Fruit fly (Drosophila melanogaster) whole organism, larva: ENCODE measurements around the gene CG4119.

Experiments
- noc ChIP-seq: fragments of 200-800 bp; sonication (Bioruptor generic); optimal IDR thresholded peaks from 3 replicates; lab custom pipeline; 2019; ENCODE audit warnings: missing biosample characterization, mild to moderate bottlenecking, missing genetic modification characterization, moderate library complexity

Gene CG4119

DNA sequence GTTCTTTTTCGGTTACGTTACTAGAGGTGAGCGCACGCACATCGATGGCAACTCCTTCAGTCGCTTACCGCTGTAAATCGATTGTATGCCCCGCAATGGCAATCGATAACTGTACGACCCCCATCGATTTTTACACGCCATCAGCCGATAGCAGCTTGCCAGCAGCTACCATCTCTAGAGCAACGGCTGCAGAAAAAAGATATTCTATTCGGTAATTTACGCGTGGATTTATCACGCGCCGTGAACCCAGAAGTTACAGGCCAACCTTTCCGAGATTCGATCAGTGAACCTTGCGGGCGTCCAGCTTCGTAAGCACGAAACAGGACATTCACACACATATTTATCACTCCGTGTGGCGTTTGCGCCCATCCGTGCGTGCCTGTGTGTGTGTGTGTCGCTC, at the start of gene CG4119, which contains the start of gene Sirt4:
Gene CG4119 (plus strand): TSS at position 151 of the 400 bp plus-strand sequence.
Gene Sirt4 (minus strand): TSS at position 39 of the 400 bp plus-strand sequence.
- peak; percentile 26 for TF ChIP-seq noc (tag; lab: Kevin White, UChicago)

DNA sequence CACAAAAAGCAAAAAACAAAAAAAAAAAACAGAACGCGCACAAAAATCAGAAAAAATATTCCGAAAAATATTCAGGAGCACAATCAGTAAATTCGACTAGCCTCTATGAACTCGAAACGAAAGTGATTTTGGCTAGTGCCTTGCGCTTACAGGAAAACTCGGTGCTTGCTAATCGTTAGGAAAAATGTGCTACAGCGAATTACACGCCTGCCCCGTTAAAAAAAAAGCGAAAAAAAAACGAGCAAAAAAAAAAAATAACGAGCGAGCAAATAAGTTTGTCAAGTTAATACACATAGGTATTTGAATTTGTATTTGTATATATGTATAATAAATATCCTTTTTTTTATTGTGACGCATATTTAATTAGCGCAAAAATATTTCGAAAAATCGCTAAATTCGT, 49.6 kb upstream of the CG4119 start, which contains the start of gene CG34434:
Gene CG34434 (minus strand): TSS at position 101 of the 400 bp plus-strand sequence.
- TF ChIP-seq noc (tag; lab: Kevin White, UChicago), result no peak

DNA sequence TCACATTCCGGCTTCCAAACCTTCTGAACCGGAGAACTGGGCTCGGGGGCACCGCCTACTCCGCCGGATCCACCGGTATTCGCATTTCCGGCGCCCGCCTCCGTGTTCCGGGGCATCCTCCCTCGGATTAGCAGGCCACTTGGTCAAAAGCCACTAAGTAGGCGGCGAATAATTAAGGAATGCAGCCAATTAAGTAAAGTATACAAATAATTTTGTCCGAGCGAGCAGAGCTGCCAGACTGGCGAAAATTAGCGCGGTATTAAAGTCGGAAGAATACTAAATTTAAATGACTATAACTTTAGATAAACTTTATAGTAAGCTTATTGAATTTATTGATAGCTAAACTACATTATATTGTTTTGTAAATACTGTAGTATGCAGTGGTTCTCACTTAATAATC, 47.3 kb upstream of the CG4119 start, which contains the start of gene RhoGAP5A:
Gene RhoGAP5A (minus strand): TSS at position 245 of the 400 bp plus-strand sequence.
- no peak for TF ChIP-seq noc (tag; lab: Kevin White, UChicago)

DNA sequence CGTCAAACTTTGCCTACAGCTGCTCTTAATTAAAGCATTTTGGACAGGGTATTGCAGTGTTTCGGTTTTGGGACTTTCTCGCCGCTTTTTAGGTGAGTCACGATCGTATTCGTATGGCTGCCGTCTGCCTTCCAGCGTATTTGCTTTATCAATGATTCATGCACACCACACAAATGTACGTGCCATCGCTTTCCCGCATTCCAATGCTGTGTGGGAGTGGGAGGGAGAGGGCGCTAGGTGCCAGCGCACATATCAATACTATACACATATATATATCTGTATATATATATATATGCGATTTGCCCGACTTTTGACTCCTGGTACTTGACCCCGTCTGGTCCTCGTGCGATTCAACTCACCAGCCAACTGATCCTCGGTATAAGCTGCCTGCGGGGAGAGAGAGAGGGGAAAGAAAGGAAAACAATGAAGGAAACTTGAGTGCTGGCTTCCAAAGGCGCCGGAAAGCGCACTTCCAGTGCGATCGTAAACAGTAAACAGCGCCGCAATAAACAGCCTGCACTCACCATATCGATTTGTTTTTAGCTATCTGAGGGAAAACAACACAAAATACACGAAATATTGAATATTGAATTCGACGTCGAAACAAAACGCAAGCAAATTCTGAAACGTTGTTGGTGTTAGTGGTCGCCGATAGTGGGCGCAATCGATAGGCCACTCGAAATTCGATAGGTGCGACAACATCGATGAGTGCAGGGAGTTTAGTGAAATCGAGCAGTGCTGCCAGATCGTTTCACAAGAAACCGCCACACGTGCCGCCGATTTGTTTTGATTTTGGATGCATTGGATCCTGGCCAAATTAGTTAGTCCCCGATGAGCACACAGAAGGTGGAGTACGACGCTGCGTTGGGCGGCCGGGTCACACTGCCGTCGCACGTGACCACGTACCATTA, 43.7 kb upstream of the CG4119 start, which contains the start of the genes Mlc-c and Pop1:
Gene Mlc-c (minus strand): TSS at position 647 of the 911 bp plus-strand sequence.
Gene Pop1 (plus strand): TSS at position 756 of the 911 bp plus-strand sequence.
- no peak for TF ChIP-seq noc (tag; lab: Kevin White, UChicago)

DNA sequence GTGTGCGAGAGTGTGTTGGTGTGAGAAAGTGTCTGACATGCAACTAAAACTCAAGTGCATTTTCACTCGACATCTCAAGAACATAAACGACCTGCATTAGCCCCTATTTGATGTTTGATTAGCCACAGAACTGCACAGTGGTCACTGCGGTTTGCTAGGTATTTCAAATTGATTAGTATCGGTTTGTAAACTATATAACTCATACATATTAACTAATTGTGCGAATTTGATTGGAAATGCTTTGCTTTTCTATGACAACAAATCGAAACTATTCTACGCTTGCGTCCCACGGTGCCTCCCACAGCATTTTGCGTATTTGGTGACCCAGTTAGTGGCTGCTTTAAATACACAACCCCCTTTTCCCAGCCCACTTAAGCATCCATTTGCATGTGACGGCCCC, 31.1 kb upstream of the CG4119 start:
- no peak for TF ChIP-seq noc (tag; lab: Kevin White, UChicago)

DNA sequence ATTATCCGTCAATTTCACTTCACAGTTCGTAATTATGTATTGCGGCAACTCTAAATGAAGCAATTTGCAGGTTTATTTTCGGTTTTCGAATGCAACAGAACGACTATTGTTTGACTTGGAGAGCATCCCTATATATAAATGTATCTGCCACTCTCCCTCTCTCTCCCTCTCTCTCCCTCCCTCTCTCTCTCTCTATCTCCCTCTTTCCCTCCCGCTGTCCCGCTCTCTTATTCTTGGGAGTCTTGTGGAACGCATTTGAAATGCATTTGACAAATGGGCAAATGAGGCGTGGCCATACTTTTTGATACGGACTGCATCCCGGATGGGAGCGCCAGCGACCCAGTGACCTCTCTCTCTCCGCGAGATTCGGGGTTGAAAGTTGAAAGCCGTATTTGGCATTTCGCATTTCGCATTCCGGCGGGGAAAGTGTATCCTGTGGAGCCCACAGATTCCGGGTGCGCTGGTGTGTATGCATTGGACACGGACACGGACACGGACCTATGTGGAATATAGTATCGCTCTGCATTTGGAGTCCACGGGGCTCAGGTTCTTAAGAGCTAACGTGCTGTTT, 29.2 kb upstream of the CG4119 start:
- TF ChIP-seq noc (tag; lab: Kevin White, UChicago), result no peak

DNA sequence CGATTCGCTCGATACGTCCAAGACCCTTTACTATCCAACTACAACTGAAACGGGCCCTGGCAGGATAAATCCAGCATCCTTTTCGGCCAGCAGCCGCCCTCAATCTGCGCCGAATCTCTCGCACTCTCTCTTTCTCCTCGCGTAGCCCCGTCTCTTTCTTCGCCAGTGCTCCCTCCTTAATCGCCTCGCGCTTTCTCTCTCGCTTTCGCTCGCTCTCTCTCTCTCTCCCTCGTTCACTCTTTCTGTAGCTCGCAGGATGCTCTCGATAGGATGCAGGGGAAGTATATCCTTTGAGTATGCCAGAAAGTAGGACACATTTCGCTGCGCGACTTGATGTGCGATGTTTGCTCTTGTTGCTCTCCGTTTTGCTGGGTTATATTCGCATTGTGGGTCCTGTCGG, 28.3 kb upstream of the CG4119 start:
- no peak for TF ChIP-seq noc (tag; lab: Kevin White, UChicago)

DNA sequence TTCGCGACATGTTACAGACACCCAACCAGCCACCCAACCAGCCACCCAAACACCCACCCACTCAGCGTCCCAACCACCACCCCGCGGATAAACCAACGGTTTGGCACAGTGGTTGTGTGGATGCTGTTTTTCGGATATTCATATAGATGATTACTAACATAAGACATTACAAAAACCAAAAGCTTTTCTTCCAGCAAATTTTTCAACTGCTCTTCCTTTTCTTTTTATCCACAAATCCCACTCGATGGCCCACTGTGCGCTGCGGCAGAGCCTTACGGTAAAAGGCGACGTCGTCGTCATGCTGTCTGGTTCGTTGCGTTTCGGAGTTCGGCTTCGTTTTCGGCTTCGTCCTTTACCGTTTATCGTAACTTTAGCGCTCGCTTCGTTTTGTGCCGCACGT, 27.3 kb upstream of the CG4119 start:
- TF ChIP-seq noc (tag; lab: Kevin White, UChicago), result no peak

DNA sequence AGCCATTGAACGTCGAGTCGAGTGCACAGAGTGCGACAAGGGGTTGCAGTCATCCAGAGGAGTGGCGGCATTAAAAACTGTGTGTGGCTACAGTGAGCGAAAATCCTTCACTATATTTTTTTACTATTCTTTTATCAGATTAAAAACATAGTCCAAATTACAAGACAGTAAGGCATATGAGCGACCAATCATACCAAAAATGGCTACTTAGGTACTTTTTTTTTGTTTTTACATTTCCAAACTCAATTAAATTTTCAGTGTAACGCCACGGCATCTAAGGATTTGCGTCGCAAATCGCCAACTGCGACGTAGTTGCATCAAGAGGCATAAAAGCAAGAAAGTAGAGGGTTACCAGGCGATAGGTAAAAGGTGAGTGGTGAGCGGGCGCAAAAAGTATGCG, 26.8 kb upstream of the CG4119 start:
- no peak for TF ChIP-seq noc (tag; lab: Kevin White, UChicago)

DNA sequence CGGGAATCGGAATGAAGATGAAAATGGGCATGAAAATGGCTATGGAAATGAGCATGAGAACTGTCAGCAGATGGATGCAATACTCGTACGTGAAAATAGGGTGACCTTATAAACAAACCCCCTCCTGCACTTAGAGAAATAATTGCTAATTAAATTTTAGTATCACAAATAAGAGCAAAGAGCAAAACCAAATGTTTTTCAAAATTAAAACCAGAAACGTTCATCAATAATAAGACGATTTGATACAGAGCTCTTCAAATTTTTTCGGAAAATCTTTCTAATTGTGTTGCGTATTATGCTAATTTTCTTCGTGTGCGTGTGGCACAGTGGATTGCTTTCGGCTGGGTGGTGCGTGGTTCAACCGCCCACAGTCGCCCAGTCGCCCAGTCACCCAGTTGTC, 19.6 kb upstream of the CG4119 start:
- no peak for TF ChIP-seq noc (tag; lab: Kevin White, UChicago)

DNA sequence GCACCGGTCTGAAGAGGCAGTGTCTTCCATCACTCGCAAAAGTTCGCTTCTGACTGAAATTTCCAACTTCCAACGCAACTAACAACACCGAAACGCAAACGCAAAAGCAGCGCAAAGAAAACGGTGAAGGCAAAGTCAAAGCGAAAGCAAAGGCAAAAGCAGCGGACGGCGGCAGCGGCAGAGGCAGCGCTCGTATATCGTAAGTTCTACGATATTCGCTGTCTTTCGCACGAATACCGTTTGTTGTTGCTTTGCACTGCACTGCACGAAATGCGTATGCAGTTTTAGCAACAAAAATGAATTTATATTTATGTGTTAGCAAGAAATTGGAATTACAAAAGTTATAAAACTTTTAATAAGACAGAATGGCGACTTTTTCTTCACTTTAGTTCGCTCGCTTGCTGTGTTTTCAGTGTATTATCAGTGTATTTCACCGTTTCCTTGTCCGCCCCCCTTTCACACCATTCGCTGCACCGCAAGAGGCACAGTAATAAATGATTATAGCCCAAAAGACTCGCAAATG, 17.4 kb upstream of the CG4119 start, which contains the start of gene OtopLa:
Gene OtopLa (minus strand): TSS at position 51 of the 523 bp plus-strand sequence.
- no peak for TF ChIP-seq noc (tag; lab: Kevin White, UChicago)

DNA sequence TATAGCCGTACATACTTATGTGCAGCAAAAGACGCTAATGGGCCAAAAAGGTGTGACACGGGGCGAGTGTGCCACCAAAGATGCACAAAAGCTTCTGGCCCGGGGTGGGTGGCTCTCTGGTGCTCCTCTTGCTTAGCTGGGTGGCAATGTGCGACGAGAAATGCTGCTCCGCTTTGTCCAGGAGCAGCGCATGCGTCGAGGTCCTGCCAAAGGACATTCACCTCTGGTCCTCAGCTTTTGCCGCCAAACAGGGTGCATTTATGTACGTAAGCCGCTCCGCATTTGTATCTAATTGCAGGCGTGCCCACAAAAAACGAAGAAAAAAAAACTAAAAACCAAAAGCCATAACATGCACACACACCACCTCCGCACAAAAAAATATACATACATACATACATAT, 16.5 kb upstream of the CG4119 start:
- no peak for TF ChIP-seq noc (tag; lab: Kevin White, UChicago)

DNA sequence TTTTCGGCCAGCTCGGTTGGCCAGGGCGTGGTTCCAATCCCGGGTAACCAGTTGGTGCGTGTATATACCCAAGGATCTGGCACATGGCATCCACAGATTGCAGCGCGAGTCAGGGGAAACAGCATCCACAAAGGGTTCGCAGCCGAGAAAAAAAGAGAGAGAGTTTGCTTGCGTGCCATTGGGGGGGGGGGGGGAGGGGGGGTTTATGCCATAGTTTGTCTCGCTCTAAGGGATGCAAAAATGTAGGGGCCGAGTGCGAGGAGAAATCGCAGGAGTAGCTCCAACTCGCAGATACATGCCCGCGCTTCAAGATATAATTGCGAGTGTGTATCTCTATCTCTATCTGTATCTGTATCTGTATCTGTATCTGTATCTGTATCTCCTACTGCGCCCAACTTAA, 15.9 kb upstream of the CG4119 start:
- TF ChIP-seq noc (tag; lab: Kevin White, UChicago), result no peak

DNA sequence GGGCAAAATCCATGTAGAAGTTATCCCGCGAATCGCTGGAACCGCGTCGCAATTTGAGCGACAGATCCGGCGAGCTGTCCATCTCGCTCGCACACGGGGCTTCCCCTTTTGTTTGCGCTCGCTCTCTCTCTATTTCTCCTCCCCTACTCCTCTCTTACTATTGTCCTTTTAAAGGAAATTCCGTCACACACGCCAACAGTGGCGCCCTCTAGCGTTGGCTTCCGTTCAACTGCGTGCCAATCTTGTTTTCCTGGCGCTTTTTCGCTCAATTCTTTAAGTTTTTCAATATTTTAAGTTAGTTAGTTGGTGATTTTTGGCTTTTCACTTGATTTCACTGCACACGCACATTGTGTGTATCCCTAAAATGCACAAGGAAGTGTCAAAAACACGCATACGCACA, 3.9 kb upstream of the CG4119 start:
- TF ChIP-seq noc (tag; lab: Kevin White, UChicago), result no peak

DNA sequence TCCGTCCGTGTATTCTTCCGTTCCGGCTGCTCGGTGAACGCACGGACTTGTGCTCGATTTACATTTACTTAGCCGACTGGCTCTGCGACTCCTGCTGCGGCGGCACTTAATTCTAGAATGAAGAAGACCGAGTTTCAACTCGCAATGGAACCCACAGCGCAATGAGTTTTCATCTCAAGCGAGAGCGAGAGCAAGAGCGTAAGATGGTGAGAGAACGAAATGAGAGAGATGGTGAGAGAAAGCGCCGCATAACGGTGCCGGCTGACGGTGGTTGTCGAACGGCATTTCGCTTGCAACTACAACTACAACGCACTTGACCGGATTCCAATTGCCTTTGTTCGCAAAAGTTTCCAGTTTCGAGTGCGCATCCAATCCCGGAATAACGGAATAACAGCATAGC, 3.1 kb upstream of the CG4119 start, which contains the start of gene OtopLc:
Gene OtopLc (minus strand): TSS at position 101 of the 400 bp plus-strand sequence.
- no peak for TF ChIP-seq noc (tag; lab: Kevin White, UChicago)

DNA sequence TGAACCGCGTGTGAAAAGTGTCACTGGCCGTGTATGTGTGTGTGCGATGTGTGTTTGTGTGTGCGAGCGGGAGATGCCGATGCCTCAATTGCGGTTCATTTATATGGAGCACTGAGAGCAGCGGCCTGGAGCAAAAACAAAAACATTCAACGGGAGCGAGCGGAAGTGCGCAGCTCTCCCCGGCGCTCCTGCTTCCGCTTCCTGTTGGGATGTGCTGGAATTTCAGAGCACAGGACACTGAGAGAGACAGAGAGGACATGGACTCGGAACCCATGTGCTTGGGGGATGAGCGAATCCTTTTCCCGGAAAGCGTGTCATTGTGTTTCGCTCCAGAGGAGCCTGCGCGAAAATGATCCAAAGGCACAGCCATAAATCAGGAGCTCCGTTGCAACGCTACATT, 1.6 kb upstream of the CG4119 start:
- no peak for TF ChIP-seq noc (tag; lab: Kevin White, UChicago)
